Fruit fly (Drosophila melanogaster) whole organism, wandering third instar larva: ENCODE data around the gene sif.
A peak's percentile ranks its signal among the peaks of the same experiment; 100 is the strongest.

ENCODE experiments used
- Abd-B ChIP-seq: fragments of >200 bp; optimal IDR thresholded peaks from 2 replicates; lab custom pipeline; 2017; ENCODE audit warnings: missing biosample characterization, missing genetic modification characterization
- CG32264 ChIP-seq: fragments of 200-800 bp; sonication (Bioruptor generic); optimal IDR thresholded peaks from 2 replicates; lab custom pipeline; 2016; ENCODE audit warnings: missing biosample characterization, missing genetic modification characterization
- CG9705 ChIP-seq: fragments of 200-800 bp; sonication (Bioruptor generic); optimal IDR thresholded peaks from 2 replicates; lab custom pipeline; 2018; ENCODE audit warnings: missing biosample characterization, mild to moderate bottlenecking, missing genetic modification characterization
- CrebA ChIP-seq: fragments of 200-800 bp; sonication (Bioruptor generic); optimal IDR thresholded peaks from 2 replicates; lab custom pipeline; 2016; ENCODE audit warnings: missing biosample characterization, mild to moderate bottlenecking, missing genetic modification characterization, borderline replicate concordance
- Dfd ChIP-seq: fragments of >200 bp; optimal IDR thresholded peaks from 2 replicates; lab custom pipeline; 2017; ENCODE audit warnings: missing biosample characterization, missing genetic modification characterization
- GATAd ChIP-seq: sonication (Bioruptor generic); optimal IDR thresholded peaks from 2 replicates; lab custom pipeline; 2016; ENCODE audit warnings: missing biosample characterization, missing genetic modification characterization
- HLH106 ChIP-seq: fragments of 200-800 bp; optimal IDR thresholded peaks from 3 replicates; lab custom pipeline; 2019; ENCODE audit warnings: missing biosample characterization, mild to moderate bottlenecking, missing genetic modification characterization, moderate library complexity
- Hnf4 ChIP-seq: fragments of 200-800 bp; sonication (Bioruptor generic); optimal IDR thresholded peaks from 2 replicates; lab custom pipeline; 2016; ENCODE audit warnings: missing biosample characterization, mild to moderate bottlenecking, missing genetic modification characterization
- Hr78 ChIP-seq: fragments of >200 bp; optimal IDR thresholded peaks from 2 replicates; lab custom pipeline; 2017; ENCODE audit warnings: missing biosample characterization, missing genetic modification characterization
- Jra ChIP-seq: sonication (Bioruptor generic); optimal IDR thresholded peaks from 2 replicates; lab custom pipeline; 2016; ENCODE audit warnings: missing biosample characterization, missing genetic modification characterization
- Myc ChIP-seq: fragments of >200 bp; optimal IDR thresholded peaks from 2 replicates; lab custom pipeline; 2017
- N ChIP-seq: fragments of >200 bp; optimal IDR thresholded peaks from 2 replicates; lab custom pipeline; 2018; ENCODE audit warnings: missing biosample characterization, missing external identifiers, missing genetic modification characterization
- OdsH ChIP-seq: fragments of 200-800 bp; sonication (Bioruptor generic); optimal IDR thresholded peaks from 2 replicates; lab custom pipeline; 2016; ENCODE audit warnings: missing biosample characterization, mild to moderate bottlenecking, missing genetic modification characterization
- Rel ChIP-seq, 2 experiments: fragments of 200-800 bp; sonication (Bioruptor generic) in 1 of 2; optimal IDR thresholded peaks; 2 replicates in 1 of 2; 3 replicates in 1 of 2; lab custom pipeline; 2016 to 2019; ENCODE audit warnings: mild to moderate bottlenecking in 2 of 2, missing biosample characterization in 2 of 2, missing genetic modification characterization in 2 of 2, moderate library complexity in 1 of 2
- Sp1 ChIP-seq: fragments of 200-800 bp; sonication (Bioruptor generic); optimal IDR thresholded peaks from 3 replicates; lab custom pipeline; 2019; ENCODE audit warnings: missing biosample characterization, mild to moderate bottlenecking, missing genetic modification characterization, moderate library complexity
- Vsx2 ChIP-seq: fragments of 200-300, 225-300 bp; sonication (Bioruptor generic); optimal IDR thresholded peaks from 2 replicates; lab custom pipeline; 2018; ENCODE audit warnings: missing biosample characterization, missing genetic modification characterization; ENCODE audit not compliant: partially characterized antibody
- br ChIP-seq: fragments of 200-800 bp; sonication (Bioruptor generic); optimal IDR thresholded peaks from 2 replicates; lab custom pipeline; 2016; ENCODE audit warnings: missing biosample characterization, missing genetic modification characterization
- brk ChIP-seq: fragments of 200-800 bp; sonication (Bioruptor generic); optimal IDR thresholded peaks from 2 replicates; lab custom pipeline; 2016; ENCODE audit warnings: missing biosample characterization, mild to moderate bottlenecking, missing genetic modification characterization
- dl ChIP-seq, 2 experiments: fragments of 175-275, 200-275 bp in 1 of 2; fragments of 200-275 bp in 1 of 2; sonication (Bioruptor generic); optimal IDR thresholded peaks; lab custom pipeline; 2018; ENCODE audit warnings: mild to moderate bottlenecking in 2 of 2, missing biosample characterization in 2 of 2, missing genetic modification characterization in 2 of 2, moderate library complexity in 2 of 2; ENCODE audit not compliant: partially characterized antibody in 2 of 2, insufficient read depth in 1 of 2
- dmrt93B ChIP-seq: fragments of 200-800 bp; sonication (Bioruptor generic); optimal IDR thresholded peaks from 2 replicates; lab custom pipeline; 2018; ENCODE audit warnings: missing biosample characterization, mild to moderate bottlenecking, missing genetic modification characterization
- dsf ChIP-seq: sonication (Bioruptor generic); optimal IDR thresholded peaks from 2 replicates; lab custom pipeline; 2016; ENCODE audit warnings: missing biosample characterization, missing genetic modification characterization, borderline replicate concordance
- ey ChIP-seq: fragments of 200-800 bp; sonication (Bioruptor generic); optimal IDR thresholded peaks from 2 replicates; lab custom pipeline; 2016; ENCODE audit warnings: missing biosample characterization, missing genetic modification characterization
- fru ChIP-seq: fragments of 200-800 bp; sonication (Bioruptor generic); optimal IDR thresholded peaks from 3 replicates; lab custom pipeline; 2016; ENCODE audit warnings: missing biosample characterization, mild to moderate bottlenecking, missing genetic modification characterization
- h ChIP-seq: fragments of 200-800 bp; sonication (Bioruptor generic); optimal IDR thresholded peaks from 3 replicates; lab custom pipeline; 2016; ENCODE audit warnings: missing biosample characterization, mild to moderate bottlenecking, missing genetic modification characterization
- psq ChIP-seq: fragments of 200-800 bp; sonication (Bioruptor generic); optimal IDR thresholded peaks from 3 replicates; lab custom pipeline; 2017; ENCODE audit warnings: missing biosample characterization, mild to moderate bottlenecking, missing genetic modification characterization, moderate library complexity
- rgr ChIP-seq: fragments of 200-800 bp; sonication (Bioruptor generic); optimal IDR thresholded peaks from 3 replicates; lab custom pipeline; 2016; ENCODE audit warnings: missing biosample characterization, mild to moderate bottlenecking, missing genetic modification characterization
- sage ChIP-seq: fragments of 200-800 bp; sonication (Bioruptor generic); optimal IDR thresholded peaks from 2 replicates; lab custom pipeline; 2016; ENCODE audit warnings: missing biosample characterization, mild to moderate bottlenecking, missing genetic modification characterization
- sv ChIP-seq: fragments of 200-800 bp; sonication (Bioruptor generic); optimal IDR thresholded peaks from 3 replicates; lab custom pipeline; 2016; ENCODE audit warnings: missing biosample characterization, missing genetic modification characterization
- tai ChIP-seq: sonication (Bioruptor generic); optimal IDR thresholded peaks from 2 replicates; lab custom pipeline; 2016; ENCODE audit warnings: missing biosample characterization, missing genetic modification characterization
- usp ChIP-seq: fragments of >200 bp; optimal IDR thresholded peaks from 2 replicates; lab custom pipeline; 2017; ENCODE audit warnings: missing biosample characterization, missing genetic modification characterization
- woc ChIP-seq: sonication (Bioruptor generic); optimal IDR thresholded peaks from 2 replicates; lab custom pipeline; 2016; ENCODE audit warnings: missing biosample characterization, mild to moderate bottlenecking, missing genetic modification characterization

Gene sif

DNA sequence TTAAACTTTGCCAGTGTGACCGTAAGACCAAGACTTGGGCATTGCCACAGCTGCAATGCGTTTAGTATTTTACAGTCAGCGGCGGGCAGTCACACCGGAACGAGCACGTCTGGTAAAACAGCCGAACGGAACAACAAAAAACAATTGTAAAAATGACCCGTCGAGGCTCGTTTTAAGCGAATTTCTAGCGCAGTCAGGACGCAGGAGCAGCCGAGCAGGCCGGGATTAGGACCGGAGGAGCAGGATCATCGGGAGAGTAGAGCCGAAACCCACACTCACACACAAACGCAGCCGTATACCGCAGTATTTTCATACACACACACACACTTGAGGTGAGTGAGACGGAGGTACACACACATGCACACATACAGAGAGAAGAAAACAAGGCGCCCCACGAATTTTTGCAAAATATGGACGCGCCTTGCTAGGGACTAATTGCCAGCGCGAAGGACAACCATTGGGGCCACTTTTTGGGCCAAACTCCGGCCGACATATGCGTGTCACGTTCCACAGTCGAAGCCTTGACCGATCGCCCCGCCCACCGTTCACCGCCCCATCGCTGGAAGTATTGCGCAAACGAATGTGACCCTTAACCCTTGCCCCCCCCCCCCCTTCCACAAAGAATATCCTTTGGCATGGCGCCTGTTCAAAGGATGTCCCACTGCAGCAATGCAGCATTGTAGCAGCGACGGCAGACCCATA lies 95.3 kb downstream of the sif start, which contains the start of gene Usp47:
Usp47 (plus strand) TSS at position 71 of the 702 bp plus-strand sequence.
- TF ChIP-seq rgr (GFP tag; lab: Kevin White, UChicago) (peak; percentile 24), Rel (GFP tag; optimal IDR thresholded peaks at IDR 0.05; lab: Kevin White, UChicago) (no peak), Rel (tag; optimal IDR thresholded peaks at IDR 0.05; lab: Kevin White, UChicago) (peak; percentile 14), h (peak; percentile 29), Abd-B (no peak), Sp1 (peak; percentile 6), N (GFP tag; lab: Kevin White, UChicago) (peak; percentile 79), Hr78 (GFP tag; lab: Kevin White, UChicago) (peak; percentile 70), CG32264 (GFP tag; lab: Kevin White, UChicago) (no peak)

DNA sequence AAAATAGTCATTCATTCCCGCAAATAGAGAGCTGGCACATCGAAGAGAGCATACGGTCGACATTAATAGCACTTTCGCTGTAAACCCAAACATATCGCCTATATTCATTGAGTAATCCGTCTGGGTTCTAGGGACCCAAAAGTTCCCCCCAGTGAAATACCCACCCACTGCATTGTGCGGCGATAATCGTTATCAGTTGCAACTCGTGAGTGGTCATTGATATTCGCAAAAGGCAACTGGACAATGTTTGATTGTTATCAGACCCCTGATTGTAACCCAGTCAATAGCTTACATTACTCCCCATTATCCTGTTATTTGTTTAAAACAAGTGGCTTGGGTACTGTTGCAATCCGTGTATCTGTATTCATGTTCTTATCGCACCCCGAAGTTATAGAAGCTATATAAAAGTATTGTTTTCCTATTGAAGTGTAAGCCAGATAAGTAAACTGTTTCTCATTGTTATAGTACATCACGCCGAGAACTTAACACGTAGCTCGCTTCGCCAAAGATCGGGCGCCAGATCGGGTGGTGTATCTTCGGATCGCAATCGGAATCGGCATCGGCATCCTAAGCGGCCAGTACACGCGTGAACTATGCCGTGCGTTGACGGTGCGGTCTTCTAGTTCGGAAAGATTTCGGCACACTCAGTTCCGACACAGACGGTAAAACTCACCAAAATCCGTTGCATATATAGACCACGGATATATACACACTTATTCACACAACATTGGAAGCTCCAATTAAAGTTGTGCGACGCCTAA lies 96.1 kb downstream of the sif start:
- TF ChIP-seq Hr78 (GFP tag; lab: Kevin White, UChicago) = peak; percentile 33
- no peak for TF ChIP-seq Rel (GFP tag; optimal IDR thresholded peaks at IDR 0.05; lab: Kevin White, UChicago)
- peak; percentile 97 for TF ChIP-seq Rel (tag; optimal IDR thresholded peaks at IDR 0.05; lab: Kevin White, UChicago)
- TF ChIP-seq br (GFP tag; lab: Kevin White, UChicago) = peak; percentile 37
- TF ChIP-seq CG9705 (GFP tag; lab: Kevin White, UChicago) = no peak
- no peak for TF ChIP-seq ey (GFP tag; lab: Kevin White, UChicago)
- no peak for TF ChIP-seq sage (GFP tag; lab: Kevin White, UChicago)
- TF ChIP-seq brk (GFP tag; lab: Kevin White, UChicago) = no peak

DNA sequence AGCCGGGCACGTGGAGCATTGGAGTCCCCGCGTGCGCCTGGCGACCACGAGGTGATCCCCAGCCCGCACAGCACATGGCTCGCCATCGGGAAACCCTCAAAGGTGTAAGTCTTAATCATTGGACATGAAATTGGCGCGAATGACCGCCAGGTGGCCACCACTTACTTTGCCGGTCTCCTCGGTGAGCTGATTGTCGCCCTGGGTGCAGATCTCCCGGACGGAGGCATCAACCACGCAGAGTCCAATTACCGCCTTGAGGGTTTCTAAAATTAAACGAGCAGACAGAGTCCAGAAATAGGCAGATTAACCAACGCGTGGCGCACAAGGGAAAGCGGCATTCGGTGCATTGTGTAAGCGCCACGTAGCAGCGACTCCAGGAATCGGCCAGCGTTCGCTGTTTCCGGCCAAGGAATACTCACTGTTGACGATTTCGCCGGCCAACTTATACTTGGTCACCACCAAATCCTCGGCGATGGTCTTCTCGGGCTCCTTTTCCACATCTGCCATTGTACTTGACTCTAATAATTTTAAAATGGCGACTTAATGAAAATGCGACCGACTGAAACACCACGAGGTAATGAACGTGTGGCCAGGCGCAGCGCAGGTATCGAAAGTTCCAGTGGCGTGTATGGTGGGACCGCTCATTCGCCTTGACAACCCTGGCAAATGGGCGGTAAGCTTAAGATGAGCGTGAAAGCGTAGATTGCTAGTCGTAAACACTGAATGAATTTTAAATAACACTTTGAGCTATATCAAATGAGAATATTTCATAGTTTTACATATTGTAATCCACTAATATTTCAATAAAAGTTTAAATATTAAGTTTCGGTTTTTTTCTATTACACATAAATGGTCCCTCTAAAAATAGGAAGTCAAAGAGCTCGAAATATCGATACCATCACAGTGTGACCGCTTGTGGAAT lies 107.5 kb downstream of the sif start, which contains the start of gene CG10576:
CG10576 (minus strand) TSS at position 781 of the 922 bp plus-strand sequence.
- TF ChIP-seq Dfd (GFP tag; lab: Kevin White, UChicago) (no peak), CrebA (no peak), Jra (GFP tag; lab: Kevin White, UChicago) (no peak), Myc (peak; percentile 79), psq (GFP tag; lab: Kevin White, UChicago) (peak; percentile 40)

DNA sequence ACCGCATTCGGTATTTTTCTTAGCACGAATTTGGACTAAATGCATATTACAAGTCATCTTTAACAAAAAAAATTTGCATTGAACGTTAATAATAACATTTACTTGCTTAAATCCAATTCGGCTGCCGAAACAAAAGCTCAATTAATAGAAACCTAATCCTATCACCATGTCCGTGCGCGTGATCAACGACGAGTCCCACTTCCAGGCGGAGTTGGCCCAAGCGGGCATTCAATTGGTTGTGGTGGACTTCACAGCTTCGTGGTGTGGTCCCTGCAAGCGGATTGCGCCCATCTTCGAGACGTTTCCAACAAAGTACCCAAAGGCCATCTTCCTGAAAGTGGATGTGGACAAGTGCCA lies 108.1 kb downstream of the sif start, which contains the start of gene Txl:
Txl (plus strand) TSS at position 3 of the 357 bp plus-strand sequence.
- TF ChIP-seq woc (GFP tag; lab: Kevin White, UChicago) (no peak), sv (GFP tag; lab: Kevin White, UChicago) (no peak), tai (GFP tag; lab: Kevin White, UChicago) (no peak), Vsx2 (no peak), Hnf4 (no peak), Myc (no peak), dmrt93B (GFP tag; lab: Kevin White, UChicago) (no peak), HLH106 (tag; lab: Kevin White, UChicago) (no peak), Hr78 (GFP tag; lab: Kevin White, UChicago) (no peak), Sp1 (no peak), CG32264 (GFP tag; lab: Kevin White, UChicago) (no peak), CrebA (no peak), brk (GFP tag; lab: Kevin White, UChicago) (no peak), psq (GFP tag; lab: Kevin White, UChicago) (no peak)

DNA sequence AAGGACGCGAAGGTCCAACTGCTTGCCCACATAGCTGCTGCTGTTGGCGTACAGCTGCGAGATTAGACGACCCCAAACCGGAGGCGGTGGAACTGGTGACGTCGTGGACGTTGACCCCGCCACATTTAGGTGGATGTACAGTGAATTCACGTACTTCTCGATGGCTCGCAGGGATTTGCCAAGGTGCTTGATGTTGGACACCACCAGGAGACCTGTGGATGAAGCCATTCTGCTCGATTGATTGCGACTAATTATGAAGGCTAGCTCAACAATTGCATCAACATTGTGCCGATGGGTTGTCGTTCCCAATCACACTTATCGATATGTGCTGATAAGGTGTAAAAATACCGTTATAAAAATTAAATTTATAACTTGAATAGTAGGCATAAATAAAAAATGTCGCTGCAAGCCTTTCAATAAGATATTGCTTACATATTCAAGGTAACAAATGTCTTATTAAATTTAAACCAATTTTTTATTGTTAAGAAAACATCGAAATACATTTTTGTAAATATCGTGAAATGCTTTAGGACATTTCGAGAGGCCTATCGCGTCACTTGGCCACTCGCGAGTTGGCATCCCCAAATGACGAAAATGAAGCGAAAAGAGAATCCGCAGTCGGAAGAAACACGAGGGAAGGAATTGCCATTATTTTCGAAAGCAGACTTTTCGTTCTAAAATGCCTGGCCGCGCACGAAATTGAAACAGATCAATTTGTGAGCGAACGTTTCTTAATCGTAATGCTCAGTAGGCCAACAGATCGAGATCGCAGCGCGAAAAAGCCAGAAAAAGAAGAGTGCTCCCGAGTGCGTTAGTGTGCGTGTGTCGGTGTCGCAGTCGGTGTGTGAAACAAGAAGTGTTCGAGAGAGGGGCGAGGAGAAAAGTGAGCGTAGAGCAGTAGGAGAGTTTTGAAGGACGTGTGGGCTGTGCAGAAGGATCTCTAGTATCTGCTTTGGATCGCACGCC lies 111.1 kb downstream of the sif start, which contains the start of the genes Ppat-Dpck and scny:
Ppat-Dpck (minus strand) TSS at position 263 of the 966 bp plus-strand sequence.
scny (plus strand) TSS at position 471 of the 966 bp plus-strand sequence.
- no peak for TF ChIP-seq usp (GFP tag; lab: Kevin White, UChicago)
- TF ChIP-seq brk (GFP tag; lab: Kevin White, UChicago) = no peak
- no peak for TF ChIP-seq Dfd (GFP tag; lab: Kevin White, UChicago)
- TF ChIP-seq sv (GFP tag; lab: Kevin White, UChicago) = no peak
- TF ChIP-seq OdsH (GFP tag; lab: Kevin White, UChicago) = peak; percentile 1
- peak; percentile 99 for TF ChIP-seq psq (GFP tag; lab: Kevin White, UChicago)
- no peak for TF ChIP-seq Vsx2
- TF ChIP-seq dl (GFP tag; optimal IDR thresholded peaks at IDR 0.05; lab: Kevin White, UChicago; ENCODE audit: insufficient read depth in 1 of 2, partially characterized antibody in 2 of 2) = no peak
- no peak for TF ChIP-seq Rel (GFP tag; optimal IDR thresholded peaks at IDR 0.05; lab: Kevin White, UChicago)
- TF ChIP-seq Rel (tag; optimal IDR thresholded peaks at IDR 0.05; lab: Kevin White, UChicago) = peak; percentile 21
- no peak for TF ChIP-seq GATAd
- no peak for TF ChIP-seq sage (GFP tag; lab: Kevin White, UChicago)
- TF ChIP-seq CG32264 (GFP tag; lab: Kevin White, UChicago) = no peak
- TF ChIP-seq Sp1 = peak; percentile 33
- TF ChIP-seq woc (GFP tag; lab: Kevin White, UChicago) = no peak
- TF ChIP-seq fru (GFP tag; lab: Kevin White, UChicago) = no peak
- no peak for TF ChIP-seq Abd-B
- peak; percentile 57 for TF ChIP-seq h
- TF ChIP-seq dsf = no peak
- TF ChIP-seq rgr (GFP tag; lab: Kevin White, UChicago) = peak; percentile 35
- no peak for TF ChIP-seq CG9705 (GFP tag; lab: Kevin White, UChicago)
- TF ChIP-seq N (GFP tag; lab: Kevin White, UChicago) = peak; percentile 49
